Worm (Caenorhabditis elegans) whole organism, L1 larva: ENCODE measurements around the gene sdz-32.

Experiments used
- C04F5.9 ChIP-seq: sonication (generic microtip); optimal IDR thresholded peaks from 2 replicates; lab custom pipeline; 2016; ENCODE audit warnings: missing genetic modification characterization, missing compliant biosample characterization
- C16A3.4 ChIP-seq: fragments of 150-350 bp; optimal IDR thresholded peaks from 2 replicates; lab custom pipeline; 2014; ENCODE audit warnings: missing biosample characterization, missing genetic modification characterization
- F16B12.6 ChIP-seq: fragments of 150-350 bp; optimal IDR thresholded peaks from 2 replicates; lab custom pipeline; 2014; ENCODE audit warnings: missing biosample characterization, missing genetic modification characterization
- blmp-1 ChIP-seq: fragments of 150-350 bp; optimal IDR thresholded peaks from 2 replicates; lab custom pipeline; 2014; ENCODE audit warnings: missing biosample characterization, missing genetic modification characterization
- ceh-82 ChIP-seq, 3 experiments: fragments of 150-350 bp in 1 of 3; sonication (generic microtip) in 2 of 3; optimal IDR thresholded peaks; 2 replicates each; lab custom pipeline; 2014 to 2017; ENCODE audit warnings: missing biosample characterization in 3 of 3, missing genetic modification characterization in 3 of 3
- ceh-88 ChIP-seq: fragments of 200-800 bp; sonication (Bioruptor generic); IDR thresholded peaks from 2 replicates; pipeline ENCODE4 v1.3.6; 2022; ENCODE audit warnings: missing genetic modification characterization, missing compliant biosample characterization
- dpl-1 ChIP-seq, 3 experiments: fragments of 150-350 bp in 2 of 3; sonication (generic microtip) in 1 of 3; optimal IDR thresholded peaks; 2 replicates each; lab custom pipeline; 2014 to 2017; ENCODE audit warnings: missing biosample characterization in 3 of 3, missing genetic modification characterization in 3 of 3, missing genetic modification reagents in 3 of 3
- dsc-1 ChIP-seq: sonication (generic microtip); optimal IDR thresholded peaks from 2 replicates; lab custom pipeline; 2016; ENCODE audit warnings: mild to moderate bottlenecking, missing genetic modification characterization, missing compliant biosample characterization
- efl-1 ChIP-seq, 4 experiments: fragments of 150-350 bp; optimal IDR thresholded peaks in 3 of 4; peaks in 1 of 4; 1 replicate in 1 of 4; 2 replicates in 3 of 4; lab custom pipeline; 2014; ENCODE audit warnings: missing biosample characterization in 2 of 4, missing genetic modification characterization in 2 of 4, missing genetic modification reagents in 2 of 4
- egl-13 ChIP-seq: sonication (generic microtip); optimal IDR thresholded peaks from 2 replicates; lab custom pipeline; 2016; ENCODE audit warnings: missing genotype, missing genetic modification reagents, missing genetic modification characterization, missing compliant biosample characterization
- fkh-10 ChIP-seq: sonication (generic microtip); optimal IDR thresholded peaks from 2 replicates; lab custom pipeline; 2017; ENCODE audit warnings: missing biosample characterization, missing genetic modification reagents, missing genetic modification characterization
- fkh-4 ChIP-seq: sonication (generic microtip); optimal IDR thresholded peaks from 2 replicates; lab custom pipeline; 2016; ENCODE audit warnings: missing compliant biosample characterization, missing genetic modification characterization, borderline replicate concordance
- fkh-8 ChIP-seq: sonication (generic microtip); optimal IDR thresholded peaks from 2 replicates; lab custom pipeline; 2016; ENCODE audit warnings: mild to moderate bottlenecking, missing genetic modification characterization, missing compliant biosample characterization
- fos-1 ChIP-seq: fragments of 150-350 bp; optimal IDR thresholded peaks from 2 replicates; lab custom pipeline; 2014; ENCODE audit warnings: missing biosample characterization, missing genetic modification characterization
- grh-1 ChIP-seq: fragments of 200-800 bp; sonication (Bioruptor generic); IDR thresholded peaks from 2 replicates; pipeline ENCODE4 v1.3.6; 2022; ENCODE audit warnings: missing genetic modification reagents, missing genetic modification characterization, missing compliant biosample characterization
- irx-1 ChIP-seq: sonication (generic microtip); optimal IDR thresholded peaks from 2 replicates; lab custom pipeline; 2016; ENCODE audit warnings: missing genetic modification characterization, missing compliant biosample characterization
- isw-1 ChIP-seq: fragments of 200-800 bp; sonication (Bioruptor generic); IDR thresholded peaks from 2 replicates; pipeline ENCODE4 v1.3.6; 2022; ENCODE audit warnings: missing genetic modification characterization, missing compliant biosample characterization
- lin-13 ChIP-seq: fragments of 150-350 bp; optimal IDR thresholded peaks from 2 replicates; lab custom pipeline; 2014; ENCODE audit warnings: missing biosample characterization, missing genetic modification reagents, missing genetic modification characterization
- lin-14 ChIP-seq: fragments of 200-800 bp; sonication (Bioruptor generic); optimal IDR thresholded peaks from 2 replicates; lab custom pipeline; 2018; ENCODE audit warnings: mild to moderate bottlenecking, missing genetic modification characterization, moderate library complexity, missing compliant biosample characterization
- lin-15B ChIP-seq: fragments of 150-350 bp; sonication (generic microtip); optimal IDR thresholded peaks from 3 replicates; lab custom pipeline; 2014; ENCODE audit warnings: missing biosample characterization, missing genetic modification characterization
- lin-35 ChIP-seq, 2 experiments: fragments of 150-350 bp; optimal IDR thresholded peaks; 2 replicates each; lab custom pipeline; 2014; ENCODE audit warnings: missing biosample characterization in 2 of 2, missing genetic modification characterization in 2 of 2, missing genetic modification reagents in 2 of 2
- lir-3 ChIP-seq: sonication (generic microtip); optimal IDR thresholded peaks from 2 replicates; lab custom pipeline; 2016; ENCODE audit warnings: mild to moderate bottlenecking, missing genetic modification characterization, moderate library complexity, missing compliant biosample characterization; ENCODE audit not compliant: poor library complexity
- lsy-2 ChIP-seq, 2 experiments: fragments of 150-350 bp; optimal IDR thresholded peaks; 2 replicates each; lab custom pipeline; 2014; ENCODE audit warnings: missing biosample characterization in 2 of 2, missing genetic modification characterization in 2 of 2
- mab-9 ChIP-seq: fragments of 200-800 bp; sonication (Bioruptor generic); IDR thresholded peaks from 2 replicates; pipeline ENCODE4 v1.3.6; 2022; ENCODE audit warnings: missing genetic modification reagents, missing genetic modification characterization, missing compliant biosample characterization
- mdl-1 ChIP-seq, 2 experiments: fragments of 150-350 bp; optimal IDR thresholded peaks; 2 replicates each; lab custom pipeline; 2014 to 2017; ENCODE audit warnings: missing biosample characterization in 2 of 2, missing genetic modification characterization in 2 of 2, inconsistent platforms in 1 of 2
- mep-1 ChIP-seq: fragments of 150-350 bp; optimal IDR thresholded peaks from 2 replicates; lab custom pipeline; 2014; ENCODE audit warnings: missing biosample characterization, missing genetic modification characterization
- nhr-19 ChIP-seq: fragments of 200-800 bp; sonication (Bioruptor generic); conservative IDR thresholded peaks from 2 replicates; pipeline ENCODE4 v1.3.6; 2022; ENCODE audit warnings: missing genetic modification characterization, missing compliant biosample characterization
- nhr-20 ChIP-seq: sonication (generic microtip); optimal IDR thresholded peaks from 2 replicates; lab custom pipeline; 2016; ENCODE audit warnings: mild to moderate bottlenecking, missing genetic modification characterization, missing compliant biosample characterization
- nhr-237 ChIP-seq: fragments of 150-350 bp; optimal IDR thresholded peaks from 2 replicates; lab custom pipeline; 2014; ENCODE audit warnings: missing biosample characterization, missing genetic modification characterization
- nhr-47 ChIP-seq: sonication (generic microtip); optimal IDR thresholded peaks from 2 replicates; lab custom pipeline; 2016; ENCODE audit warnings: mild to moderate bottlenecking, missing genetic modification characterization, moderate library complexity, missing compliant biosample characterization
- nhr-71 ChIP-seq: sonication (generic microtip); optimal IDR thresholded peaks from 2 replicates; lab custom pipeline; 2016; ENCODE audit warnings: mild to moderate bottlenecking, missing genetic modification characterization, moderate library complexity, missing compliant biosample characterization
- nhr-77 ChIP-seq: fragments of 150-350 bp; optimal IDR thresholded peaks from 2 replicates; lab custom pipeline; 2014; ENCODE audit warnings: missing biosample characterization, missing genetic modification characterization
- nhr-85 ChIP-seq: sonication (generic microtip); peaks from one replicate; lab custom pipeline; 2016; ENCODE audit warnings: missing genetic modification characterization, inconsistent platforms, missing compliant biosample characterization
- nhr-90 ChIP-seq: sonication (generic microtip); optimal IDR thresholded peaks from 2 replicates; lab custom pipeline; 2016; ENCODE audit warnings: mild to moderate bottlenecking, missing genetic modification characterization, missing compliant biosample characterization; ENCODE audit not compliant: poor library complexity
- pax-3 ChIP-seq: fragments of 200-800 bp; sonication (Bioruptor generic); optimal IDR thresholded peaks from 2 replicates; lab custom pipeline; 2018; ENCODE audit warnings: mild to moderate bottlenecking, missing genetic modification characterization, moderate library complexity, missing compliant biosample characterization
- rnt-1 ChIP-seq: sonication (generic microtip); optimal IDR thresholded peaks from 2 replicates; lab custom pipeline; 2016; ENCODE audit warnings: mild to moderate bottlenecking, missing genetic modification characterization, moderate library complexity, missing compliant biosample characterization
- snpc-4 ChIP-seq: fragments of 150-350 bp; optimal IDR thresholded peaks from 2 replicates; lab custom pipeline; 2014; ENCODE audit warnings: missing biosample characterization, missing genetic modification characterization
- snu-23 ChIP-seq: sonication (generic microtip); optimal IDR thresholded peaks from 2 replicates; lab custom pipeline; 2016; ENCODE audit warnings: missing genetic modification characterization, missing compliant biosample characterization
- swsn-7 ChIP-seq: sonication (generic microtip); optimal IDR thresholded peaks from 2 replicates; lab custom pipeline; 2016; ENCODE audit warnings: missing genetic modification characterization, missing compliant biosample characterization
- tbx-2 ChIP-seq: sonication (generic microtip); optimal IDR thresholded peaks from 2 replicates; lab custom pipeline; 2016; ENCODE audit warnings: missing genetic modification characterization, missing compliant biosample characterization
- unc-86 ChIP-seq: sonication (generic microtip); optimal IDR thresholded peaks from 2 replicates; lab custom pipeline; 2016; ENCODE audit warnings: missing genetic modification characterization, missing compliant biosample characterization
- unc-98 ChIP-seq: fragments of 200-800 bp; sonication (Bioruptor generic); IDR thresholded peaks from 2 replicates; pipeline ENCODE4 v1.3.6; 2022; ENCODE audit warnings: missing genetic modification characterization, missing compliant biosample characterization
- xbp-1 ChIP-seq: sonication (generic microtip); optimal IDR thresholded peaks from 2 replicates; lab custom pipeline; 2016; ENCODE audit warnings: missing genetic modification characterization, missing compliant biosample characterization

The sdz-32 gene

ce11 chrII:3523547-3523946 is 49.7 kb downstream of the sdz-32 start:
- peak; percentile 45 for TF ChIP-seq egl-13
- peak; percentile 87 for TF ChIP-seq nhr-77 (tag; lab: Kevin White, UChicago)
- TF ChIP-seq nhr-85 (tag; lab: Kevin White, UChicago): peak; percentile 70
- peak; percentile 39 for TF ChIP-seq irx-1 (tag; lab: Kevin White, UChicago)
- peak; percentile 13 for TF ChIP-seq snpc-4 (tag; lab: Kevin White, UChicago)
- peak; percentile 84 for TF ChIP-seq nhr-47 (tag; lab: Kevin White, UChicago)
- peak; percentile 40 for TF ChIP-seq nhr-90 (tag; lab: Kevin White, UChicago)
- peak; percentile 88 for TF ChIP-seq nhr-71 (tag; lab: Kevin White, UChicago)
- peak; percentile 80 for TF ChIP-seq F16B12.6 (tag; lab: Kevin White, UChicago)
- TF ChIP-seq dsc-1: peak; percentile 58
- peak; percentile 47 to 73 (median 67) for TF ChIP-seq dpl-1 (GFP tag; optimal IDR thresholded peaks at IDR 0.05; lab: Kevin White, UChicago)
- TF ChIP-seq rnt-1: peak; percentile 73
- peak; percentile 15 for TF ChIP-seq blmp-1 (tag; lab: Kevin White, UChicago)
- peak; percentile 74 for TF ChIP-seq tbx-2
- peak; percentile 77 for TF ChIP-seq pax-3 (tag; lab: Kevin White, UChicago)
- TF ChIP-seq unc-86 (tag; lab: Kevin White, UChicago): peak; percentile 57
- peak; percentile 84 for TF ChIP-seq lin-15B
- TF ChIP-seq swsn-7 (tag; lab: Kevin White, UChicago): peak; percentile 73
- peak; percentile 81 for TF ChIP-seq lin-14 (GFP tag; lab: Kevin White, UChicago)
- peak; percentile 43 for TF ChIP-seq fkh-10 (GFP tag; lab: Kevin White, UChicago)
- TF ChIP-seq ceh-82 (tag; optimal IDR thresholded peaks at IDR 0.05; lab: Kevin White, UChicago): peak in 2 of 3 experiments; percentile 50 to 54
- peak; percentile 88 for TF ChIP-seq nhr-19 (GFP tag; lab: Robert Waterston, UW)
- TF ChIP-seq C16A3.4: peak; percentile 51
- peak; percentile 45 for TF ChIP-seq mep-1 (tag; lab: Kevin White, UChicago)
- TF ChIP-seq C04F5.9 (tag; lab: Kevin White, UChicago): peak; percentile 68
- peak; percentile 79 for TF ChIP-seq nhr-20 (tag; lab: Kevin White, UChicago)
- TF ChIP-seq mdl-1 (tag; optimal IDR thresholded peaks at IDR 0.05; lab: Kevin White, UChicago): peak in 1 of 2 experiments; percentile 27
- TF ChIP-seq xbp-1 (tag; lab: Kevin White, UChicago): peak; percentile 69
- peak; percentile 82 for TF ChIP-seq ceh-88
- TF ChIP-seq lir-3: peak; percentile 76
- TF ChIP-seq fkh-8 (tag; lab: Kevin White, UChicago): peak; percentile 79
- peak; percentile 81 for TF ChIP-seq isw-1
- peak; percentile 71 to 79 for TF ChIP-seq efl-1 (optimal IDR thresholded peaks at IDR 0.05; lab: Kevin White, UChicago)
- TF ChIP-seq efl-1 (GFP tag; optimal IDR thresholded peaks at IDR 0.05 in 1 of 2; lab: Kevin White, UChicago): peak; percentile 66 to 97
- peak; percentile 57; the same call in 1 of the 2 replicates for TF ChIP-seq unc-98 (GFP tag; lab: Robert Waterston, UW)
- peak; percentile 34 for TF ChIP-seq nhr-237
- TF ChIP-seq fos-1: peak; percentile 25
- peak; percentile 83 for TF ChIP-seq grh-1 (GFP tag; lab: Robert Waterston, UW)
- peak; percentile 60; the same call in 1 of the 2 replicates for TF ChIP-seq mab-9 (GFP tag; lab: Robert Waterston, UW)
- peak; percentile 94 to 97 for TF ChIP-seq lsy-2 (tag; optimal IDR thresholded peaks at IDR 0.05; lab: Kevin White, UChicago)
- TF ChIP-seq snu-23 (GFP tag; lab: Kevin White, UChicago): peak; percentile 85
- peak; percentile 18 for TF ChIP-seq fkh-4 (tag; lab: Kevin White, UChicago)
- peak; percentile 67 to 75 for TF ChIP-seq lin-35 (GFP tag; optimal IDR thresholded peaks at IDR 0.05; lab: Kevin White, UChicago)
- TF ChIP-seq lin-13 (GFP tag; lab: Kevin White, UChicago): peak; percentile 61
